Fruit fly (Drosophila melanogaster) whole organism, wandering third instar larva: ENCODE measurements around the gene JMJD7.
A peak's percentile ranks its signal among the peaks of the same experiment; 100 is the strongest.

Source experiments
- Abd-B ChIP-seq: fragments of >200 bp; optimal IDR thresholded peaks from 2 replicates; lab custom pipeline; 2017; ENCODE audit warnings: missing biosample characterization, missing genetic modification characterization
- CG32264 ChIP-seq: fragments of 200-800 bp; sonication (Bioruptor generic); optimal IDR thresholded peaks from 2 replicates; lab custom pipeline; 2016; ENCODE audit warnings: missing biosample characterization, missing genetic modification characterization
- CG9705 ChIP-seq: fragments of 200-800 bp; sonication (Bioruptor generic); optimal IDR thresholded peaks from 2 replicates; lab custom pipeline; 2018; ENCODE audit warnings: missing biosample characterization, mild to moderate bottlenecking, missing genetic modification characterization
- CrebA ChIP-seq: fragments of 200-800 bp; sonication (Bioruptor generic); optimal IDR thresholded peaks from 2 replicates; lab custom pipeline; 2016; ENCODE audit warnings: missing biosample characterization, mild to moderate bottlenecking, missing genetic modification characterization, borderline replicate concordance
- Dfd ChIP-seq: fragments of >200 bp; optimal IDR thresholded peaks from 2 replicates; lab custom pipeline; 2017; ENCODE audit warnings: missing biosample characterization, missing genetic modification characterization
- Dif ChIP-seq: fragments of 200-275, 200-300 bp; sonication (Bioruptor generic); optimal IDR thresholded peaks from 2 replicates; lab custom pipeline; 2018; ENCODE audit warnings: missing biosample characterization, missing genetic modification characterization; ENCODE audit not compliant: partially characterized antibody
- GATAd ChIP-seq: sonication (Bioruptor generic); optimal IDR thresholded peaks from 2 replicates; lab custom pipeline; 2016; ENCODE audit warnings: missing biosample characterization, missing genetic modification characterization
- HLH106 ChIP-seq: fragments of 200-800 bp; optimal IDR thresholded peaks from 3 replicates; lab custom pipeline; 2019; ENCODE audit warnings: missing biosample characterization, mild to moderate bottlenecking, missing genetic modification characterization, moderate library complexity
- Hnf4 ChIP-seq: fragments of 200-800 bp; sonication (Bioruptor generic); optimal IDR thresholded peaks from 2 replicates; lab custom pipeline; 2016; ENCODE audit warnings: missing biosample characterization, mild to moderate bottlenecking, missing genetic modification characterization
- Hr78 ChIP-seq: fragments of >200 bp; optimal IDR thresholded peaks from 2 replicates; lab custom pipeline; 2017; ENCODE audit warnings: missing biosample characterization, missing genetic modification characterization
- Hr83 ChIP-seq: fragments of 200-300 bp; sonication (Bioruptor generic); optimal IDR thresholded peaks from 2 replicates; lab custom pipeline; 2016; ENCODE audit warnings: missing biosample characterization, mild to moderate bottlenecking, missing genetic modification characterization, moderate library complexity; ENCODE audit not compliant: poor library complexity, severe bottlenecking
- Jra ChIP-seq: sonication (Bioruptor generic); optimal IDR thresholded peaks from 2 replicates; lab custom pipeline; 2016; ENCODE audit warnings: missing biosample characterization, missing genetic modification characterization
- Mio ChIP-seq: sonication (Bioruptor generic); optimal IDR thresholded peaks from 2 replicates; lab custom pipeline; 2016; ENCODE audit warnings: missing biosample characterization, missing genetic modification characterization
- Myc ChIP-seq: fragments of >200 bp; optimal IDR thresholded peaks from 2 replicates; lab custom pipeline; 2017
- N ChIP-seq: fragments of >200 bp; optimal IDR thresholded peaks from 2 replicates; lab custom pipeline; 2018; ENCODE audit warnings: missing biosample characterization, missing external identifiers, missing genetic modification characterization
- OdsH ChIP-seq: fragments of 200-800 bp; sonication (Bioruptor generic); optimal IDR thresholded peaks from 2 replicates; lab custom pipeline; 2016; ENCODE audit warnings: missing biosample characterization, mild to moderate bottlenecking, missing genetic modification characterization
- Rel ChIP-seq, 2 experiments: fragments of 200-800 bp; sonication (Bioruptor generic) in 1 of 2; optimal IDR thresholded peaks; 2 replicates in 1 of 2; 3 replicates in 1 of 2; lab custom pipeline; 2016 to 2019; ENCODE audit warnings: mild to moderate bottlenecking in 2 of 2, missing biosample characterization in 2 of 2, missing genetic modification characterization in 2 of 2, moderate library complexity in 1 of 2
- Sp1 ChIP-seq: fragments of 200-800 bp; sonication (Bioruptor generic); optimal IDR thresholded peaks from 3 replicates; lab custom pipeline; 2019; ENCODE audit warnings: missing biosample characterization, mild to moderate bottlenecking, missing genetic modification characterization, moderate library complexity
- Vsx2 ChIP-seq: fragments of 200-300, 225-300 bp; sonication (Bioruptor generic); optimal IDR thresholded peaks from 2 replicates; lab custom pipeline; 2018; ENCODE audit warnings: missing biosample characterization, missing genetic modification characterization; ENCODE audit not compliant: partially characterized antibody
- br ChIP-seq: fragments of 200-800 bp; sonication (Bioruptor generic); optimal IDR thresholded peaks from 2 replicates; lab custom pipeline; 2016; ENCODE audit warnings: missing biosample characterization, missing genetic modification characterization
- brk ChIP-seq: fragments of 200-800 bp; sonication (Bioruptor generic); optimal IDR thresholded peaks from 2 replicates; lab custom pipeline; 2016; ENCODE audit warnings: missing biosample characterization, mild to moderate bottlenecking, missing genetic modification characterization
- dl ChIP-seq, 2 experiments: fragments of 175-275, 200-275 bp in 1 of 2; fragments of 200-275 bp in 1 of 2; sonication (Bioruptor generic); optimal IDR thresholded peaks; lab custom pipeline; 2018; ENCODE audit warnings: mild to moderate bottlenecking in 2 of 2, missing biosample characterization in 2 of 2, missing genetic modification characterization in 2 of 2, moderate library complexity in 2 of 2; ENCODE audit not compliant: partially characterized antibody in 2 of 2, insufficient read depth in 1 of 2
- dmrt93B ChIP-seq: fragments of 200-800 bp; sonication (Bioruptor generic); optimal IDR thresholded peaks from 2 replicates; lab custom pipeline; 2018; ENCODE audit warnings: missing biosample characterization, mild to moderate bottlenecking, missing genetic modification characterization
- dsf ChIP-seq: sonication (Bioruptor generic); optimal IDR thresholded peaks from 2 replicates; lab custom pipeline; 2016; ENCODE audit warnings: missing biosample characterization, missing genetic modification characterization, borderline replicate concordance
- ey ChIP-seq: fragments of 200-800 bp; sonication (Bioruptor generic); optimal IDR thresholded peaks from 2 replicates; lab custom pipeline; 2016; ENCODE audit warnings: missing biosample characterization, missing genetic modification characterization
- foxo ChIP-seq, 2 experiments: fragments of 200-800 bp; sonication (Bioruptor generic); optimal IDR thresholded peaks; 2 replicates in 1 of 2; 3 replicates in 1 of 2; lab custom pipeline; 2016 to 2017; ENCODE audit warnings: missing biosample characterization in 2 of 2, missing genetic modification characterization in 2 of 2
- fru ChIP-seq: fragments of 200-800 bp; sonication (Bioruptor generic); optimal IDR thresholded peaks from 3 replicates; lab custom pipeline; 2016; ENCODE audit warnings: missing biosample characterization, mild to moderate bottlenecking, missing genetic modification characterization
- h ChIP-seq: fragments of 200-800 bp; sonication (Bioruptor generic); optimal IDR thresholded peaks from 3 replicates; lab custom pipeline; 2016; ENCODE audit warnings: missing biosample characterization, mild to moderate bottlenecking, missing genetic modification characterization
- jim ChIP-seq: fragments of 175-275, 200-325 bp; sonication (Bioruptor generic); optimal IDR thresholded peaks from 2 replicates; lab custom pipeline; 2016; ENCODE audit warnings: missing biosample characterization, mild to moderate bottlenecking, missing genetic modification characterization
- lola ChIP-seq: fragments of >200 bp; optimal IDR thresholded peaks from 2 replicates; lab custom pipeline; 2017; ENCODE audit warnings: missing biosample characterization, missing genetic modification characterization
- pan ChIP-seq: fragments of >200 bp; optimal IDR thresholded peaks from 2 replicates; lab custom pipeline; 2017
- psq ChIP-seq: fragments of 200-800 bp; sonication (Bioruptor generic); optimal IDR thresholded peaks from 3 replicates; lab custom pipeline; 2017; ENCODE audit warnings: missing biosample characterization, mild to moderate bottlenecking, missing genetic modification characterization, moderate library complexity
- rgr ChIP-seq: fragments of 200-800 bp; sonication (Bioruptor generic); optimal IDR thresholded peaks from 3 replicates; lab custom pipeline; 2016; ENCODE audit warnings: missing biosample characterization, mild to moderate bottlenecking, missing genetic modification characterization
- sage ChIP-seq: fragments of 200-800 bp; sonication (Bioruptor generic); optimal IDR thresholded peaks from 2 replicates; lab custom pipeline; 2016; ENCODE audit warnings: missing biosample characterization, mild to moderate bottlenecking, missing genetic modification characterization
- sv ChIP-seq: fragments of 200-800 bp; sonication (Bioruptor generic); optimal IDR thresholded peaks from 3 replicates; lab custom pipeline; 2016; ENCODE audit warnings: missing biosample characterization, missing genetic modification characterization
- tai ChIP-seq: sonication (Bioruptor generic); optimal IDR thresholded peaks from 2 replicates; lab custom pipeline; 2016; ENCODE audit warnings: missing biosample characterization, missing genetic modification characterization
- usp ChIP-seq: fragments of >200 bp; optimal IDR thresholded peaks from 2 replicates; lab custom pipeline; 2017; ENCODE audit warnings: missing biosample characterization, missing genetic modification characterization
- woc ChIP-seq: sonication (Bioruptor generic); optimal IDR thresholded peaks from 2 replicates; lab custom pipeline; 2016; ENCODE audit warnings: missing biosample characterization, mild to moderate bottlenecking, missing genetic modification characterization

Gene JMJD7

dm6 chr3L:13410999-13411398 lies 39.1 kb downstream of the JMJD7 start:
- TF ChIP-seq Rel (GFP tag; optimal IDR thresholded peaks at IDR 0.05; lab: Kevin White, UChicago) (no peak), Rel (tag; optimal IDR thresholded peaks at IDR 0.05; lab: Kevin White, UChicago) (no peak), brk (GFP tag; lab: Kevin White, UChicago) (no peak), Sp1 (no peak), Myc (lab: Kevin White, UChicago) (no peak), Vsx2 (peak; percentile 18), CG32264 (GFP tag; lab: Kevin White, UChicago) (no peak), ey (peak; percentile 13), rgr (GFP tag; lab: Kevin White, UChicago) (peak; percentile 7), OdsH (GFP tag; lab: Kevin White, UChicago) (no peak), lola (no peak), Hr78 (GFP tag; lab: Kevin White, UChicago) (no peak), h (peak; percentile 11), dsf (GFP tag; lab: Kevin White, UChicago) (no peak), foxo (GFP tag; optimal IDR thresholded peaks at IDR 0.05; lab: Kevin White, UChicago) (peak in 1 of 2 experiments; percentile 22), sage (GFP tag; lab: Kevin White, UChicago) (no peak), Hnf4 (GFP tag; lab: Kevin White, UChicago) (no peak), Mio (GFP tag; lab: Kevin White, UChicago) (no peak), CrebA (GFP tag; lab: Kevin White, UChicago) (no peak), woc (GFP tag; lab: Kevin White, UChicago) (no peak), CG9705 (GFP tag; lab: Kevin White, UChicago) (no peak), Jra (GFP tag; lab: Kevin White, UChicago) (no peak), jim (no peak), GATAd (GFP tag; lab: Kevin White, UChicago) (no peak), psq (GFP tag; lab: Kevin White, UChicago) (no peak), pan (lab: Kevin White, UChicago) (no peak), Dfd (no peak), sv (GFP tag; lab: Kevin White, UChicago) (no peak), Dif (GFP tag; lab: Kevin White, UChicago) (no peak), fru (GFP tag; lab: Kevin White, UChicago) (no peak), usp (GFP tag; lab: Kevin White, UChicago) (no peak), Abd-B (GFP tag; lab: Kevin White, UChicago) (no peak), N (no peak), HLH106 (tag; lab: Kevin White, UChicago) (no peak), dl (GFP tag; optimal IDR thresholded peaks at IDR 0.05; lab: Kevin White, UChicago; ENCODE audit: insufficient read depth in 1 of 2, partially characterized antibody in 2 of 2) (no peak), br (GFP tag; lab: Kevin White, UChicago) (no peak), Hr83 (GFP tag; lab: Kevin White, UChicago) (peak; percentile 56), tai (no peak), dmrt93B (GFP tag; lab: Kevin White, UChicago) (no peak)

dm6 chr3L:13409809-13410521 lies 40.1 kb downstream of the JMJD7 start:
- TF ChIP-seq usp (GFP tag; lab: Kevin White, UChicago) (no peak), CG9705 (GFP tag; lab: Kevin White, UChicago) (no peak), dmrt93B (GFP tag; lab: Kevin White, UChicago) (no peak), OdsH (GFP tag; lab: Kevin White, UChicago) (peak; percentile 16), Rel (GFP tag; optimal IDR thresholded peaks at IDR 0.05; lab: Kevin White, UChicago) (no peak), Rel (tag; optimal IDR thresholded peaks at IDR 0.05; lab: Kevin White, UChicago) (no peak), sage (GFP tag; lab: Kevin White, UChicago) (no peak), dsf (GFP tag; lab: Kevin White, UChicago) (no peak), CG32264 (GFP tag; lab: Kevin White, UChicago) (no peak), Mio (GFP tag; lab: Kevin White, UChicago) (no peak), fru (GFP tag; lab: Kevin White, UChicago) (peak; percentile 25), Hr83 (GFP tag; lab: Kevin White, UChicago) (no peak), h (peak; percentile 20), Hnf4 (GFP tag; lab: Kevin White, UChicago) (no peak), ey (peak; percentile 35), dl (GFP tag; optimal IDR thresholded peaks at IDR 0.05; lab: Kevin White, UChicago; ENCODE audit: insufficient read depth in 1 of 2, partially characterized antibody in 2 of 2) (no peak), tai (no peak), foxo (GFP tag; optimal IDR thresholded peaks at IDR 0.05; lab: Kevin White, UChicago) (peak in 1 of 2 experiments; percentile 32), lola (no peak), Abd-B (GFP tag; lab: Kevin White, UChicago) (no peak), br (GFP tag; lab: Kevin White, UChicago) (peak; percentile 21), Myc (lab: Kevin White, UChicago) (no peak), Vsx2 (no peak), Sp1 (peak; percentile 42), psq (GFP tag; lab: Kevin White, UChicago) (peak; percentile 9), Dfd (no peak), Jra (GFP tag; lab: Kevin White, UChicago) (no peak), jim (no peak), N (no peak), HLH106 (tag; lab: Kevin White, UChicago) (peak; percentile 32), rgr (GFP tag; lab: Kevin White, UChicago) (no peak), CrebA (GFP tag; lab: Kevin White, UChicago) (no peak), Hr78 (GFP tag; lab: Kevin White, UChicago) (no peak), brk (GFP tag; lab: Kevin White, UChicago) (no peak), GATAd (GFP tag; lab: Kevin White, UChicago) (no peak), woc (GFP tag; lab: Kevin White, UChicago) (peak; percentile 54), sv (GFP tag; lab: Kevin White, UChicago) (no peak), pan (lab: Kevin White, UChicago) (no peak), Dif (GFP tag; lab: Kevin White, UChicago) (no peak)
